Worm (Caenorhabditis elegans) whole organism, L4 larva: ENCODE results near the gene F44F4.9.

Experiments
- F44E2.7 ChIP-seq: fragments of 200-800 bp; sonication (Bioruptor generic); IDR thresholded peaks from 2 replicates; pipeline ENCODE4 v2.1.2; 2022; ENCODE audit warnings: missing genetic modification characterization, missing compliant biosample characterization
- F49E8.2 ChIP-seq: sonication (generic microtip); optimal IDR thresholded peaks from 2 replicates; lab custom pipeline; 2016; ENCODE audit warnings: missing compliant biosample characterization, mild to moderate bottlenecking, missing genetic modification characterization, borderline replicate concordance
- T20F7.1 ChIP-seq: fragments of 200-800 bp; sonication (Bioruptor generic); optimal IDR thresholded peaks from 2 replicates; lab custom pipeline; 2018; ENCODE audit warnings: mild to moderate bottlenecking, missing genetic modification characterization, missing compliant biosample characterization
- T26A8.4 ChIP-seq: fragments of 200-800 bp; sonication (Bioruptor generic); IDR thresholded peaks from 2 replicates; pipeline ENCODE4 v1.3.6; 2022; ENCODE audit warnings: missing genetic modification characterization, missing compliant biosample characterization
- ZK337.2 ChIP-seq: fragments of 200-800 bp; sonication (Bioruptor generic); IDR thresholded peaks from 2 replicates; pipeline ENCODE4 v1.3.6; 2022; ENCODE audit warnings: missing genetic modification reagents, missing genetic modification characterization, missing compliant biosample characterization
- aha-1 ChIP-seq: fragments of 150-350 bp; peaks from one replicate; lab custom pipeline; 2014; ENCODE audit warnings: missing biosample characterization, missing genetic modification characterization
- ama-1 ChIP-seq: fragments of 150-350 bp; optimal IDR thresholded peaks from 2 replicates; lab custom pipeline; 2014; ENCODE audit warnings: inconsistent platforms, mixed read lengths
- ceh-20 ChIP-seq: fragments of 200-800 bp; sonication (Bioruptor generic); IDR thresholded peaks from 2 replicates; pipeline ENCODE4 v1.3.6; 2022; ENCODE audit warnings: missing genetic modification reagents, missing genetic modification characterization, missing compliant biosample characterization
- ceh-44 ChIP-seq: fragments of 200-800 bp; sonication (Bioruptor generic); IDR thresholded peaks from 2 replicates; pipeline ENCODE4 v1.3.6; 2022; ENCODE audit warnings: missing genetic modification reagents, missing genetic modification characterization, missing compliant biosample characterization
- daf-12 ChIP-seq: fragments of 150-350 bp; optimal IDR thresholded peaks from 2 replicates; lab custom pipeline; 2014; ENCODE audit warnings: missing biosample characterization, missing genetic modification reagents, missing genetic modification characterization
- daf-16 ChIP-seq, 3 experiments: sonication (generic microtip); optimal IDR thresholded peaks; 2 replicates each; lab custom pipeline; 2016 to 2017; ENCODE audit warnings: missing genetic modification characterization in 3 of 3, missing genetic modification reagents in 3 of 3, mild to moderate bottlenecking in 2 of 3, missing compliant biosample characterization in 2 of 3, missing biosample characterization in 1 of 3, moderate library complexity in 1 of 3
- dmd-6 ChIP-seq: fragments of 200-800 bp; sonication (Bioruptor generic); IDR thresholded peaks from 2 replicates; pipeline ENCODE4 v1.3.6; 2022; ENCODE audit warnings: missing genetic modification reagents, missing genetic modification characterization, missing compliant biosample characterization
- dpl-1 ChIP-seq: fragments of 150-350 bp; optimal IDR thresholded peaks from 2 replicates; lab custom pipeline; 2014; ENCODE audit warnings: missing biosample characterization, missing genetic modification reagents, missing genetic modification characterization
- fos-1 ChIP-seq: fragments of 150-350 bp; optimal IDR thresholded peaks from 2 replicates; lab custom pipeline; 2014; ENCODE audit warnings: missing biosample characterization, missing genetic modification characterization
- hif-1 ChIP-seq, 2 experiments: sonication (generic microtip); optimal IDR thresholded peaks; 2 replicates each; lab custom pipeline; 2016 to 2017; ENCODE audit warnings: missing compliant biosample characterization in 2 of 2, missing genetic modification characterization in 2 of 2, missing genetic modification reagents in 2 of 2, missing genotype in 2 of 2, mild to moderate bottlenecking in 1 of 2
- hlh-11 ChIP-seq: fragments of 200-800 bp; sonication (Bioruptor generic); optimal IDR thresholded peaks from 2 replicates; lab custom pipeline; 2018; ENCODE audit warnings: mild to moderate bottlenecking, missing genetic modification characterization, missing compliant biosample characterization
- hlh-30 ChIP-seq: sonication (generic microtip); optimal IDR thresholded peaks from 2 replicates; lab custom pipeline; 2017; ENCODE audit warnings: antibody characterized with exemption, mild to moderate bottlenecking, missing genetic modification characterization, missing compliant biosample characterization; ENCODE audit not compliant: insufficient read depth
- hmg-1.1 ChIP-seq: fragments of 200-800 bp; sonication (Bioruptor generic); IDR thresholded peaks from 2 replicates; pipeline ENCODE4 v1.3.6; 2022; ENCODE audit warnings: missing genetic modification reagents, missing genetic modification characterization, missing compliant biosample characterization
- lim-7 ChIP-seq: fragments of 200-800 bp; sonication (Bioruptor generic); IDR thresholded peaks from 2 replicates; pipeline ENCODE4 v1.3.6; 2022; ENCODE audit warnings: missing genetic modification characterization, missing compliant biosample characterization
- lin-15B ChIP-seq: fragments of 150-350 bp; sonication (generic microtip); optimal IDR thresholded peaks from 3 replicates; lab custom pipeline; 2014; ENCODE audit warnings: missing biosample characterization, missing genetic modification characterization
- lin-38 ChIP-seq: fragments of 200-800 bp; sonication (Bioruptor generic); IDR thresholded peaks from 2 replicates; pipeline ENCODE4 v1.3.6; 2022; ENCODE audit warnings: missing genetic modification reagents, missing genetic modification characterization, missing compliant biosample characterization
- lsy-2 ChIP-seq, 2 experiments: fragments of 150-350 bp in 1 of 2; sonication (generic microtip) in 1 of 2; optimal IDR thresholded peaks; 2 replicates each; lab custom pipeline; 2014 to 2017; ENCODE audit warnings: missing biosample characterization in 2 of 2, missing genetic modification characterization in 2 of 2
- mdl-1 ChIP-seq, 2 experiments: fragments of 150-350 bp in 1 of 2; sonication (generic microtip) in 1 of 2; optimal IDR thresholded peaks; 2 replicates each; lab custom pipeline; 2014 to 2017; ENCODE audit warnings: missing biosample characterization in 2 of 2, missing genetic modification characterization in 2 of 2
- mes-2 ChIP-seq: sonication (generic microtip); optimal IDR thresholded peaks from 2 replicates; lab custom pipeline; 2016; ENCODE audit warnings: missing genotype, mild to moderate bottlenecking, missing genetic modification characterization, missing compliant biosample characterization; ENCODE audit not compliant: poor library complexity, severe bottlenecking
- mxl-2 ChIP-seq: fragments of 200-800 bp; sonication (Bioruptor generic); conservative IDR thresholded peaks from 2 replicates; pipeline ENCODE4 v1.3.6; 2022; ENCODE audit warnings: missing genetic modification reagents, missing genetic modification characterization, missing compliant biosample characterization
- mxl-3 ChIP-seq: fragments of 200-800 bp; sonication (Bioruptor generic); optimal IDR thresholded peaks from 2 replicates; lab custom pipeline; 2018; ENCODE audit warnings: mild to moderate bottlenecking, missing genetic modification characterization, missing compliant biosample characterization
- nhr-10 ChIP-seq: fragments of 150-350 bp; optimal IDR thresholded peaks from 2 replicates; lab custom pipeline; 2014; ENCODE audit warnings: missing biosample characterization, missing genetic modification characterization
- nhr-11 ChIP-seq: fragments of 150-350 bp; optimal IDR thresholded peaks from 2 replicates; lab custom pipeline; 2014; ENCODE audit warnings: missing biosample characterization, missing genetic modification characterization
- nhr-111 ChIP-seq: fragments of 200-800 bp; sonication (Bioruptor generic); optimal IDR thresholded peaks from 2 replicates; lab custom pipeline; 2018; ENCODE audit warnings: mild to moderate bottlenecking, missing genetic modification characterization, missing compliant biosample characterization
- nhr-28 ChIP-seq: fragments of 150-350 bp; optimal IDR thresholded peaks from 2 replicates; lab custom pipeline; 2014; ENCODE audit warnings: missing biosample characterization, missing genetic modification characterization
- nhr-41 ChIP-seq: fragments of 200-800 bp; sonication (Bioruptor generic); IDR thresholded peaks from 2 replicates; pipeline ENCODE4 v1.3.6; 2022; ENCODE audit warnings: missing genetic modification reagents, missing genetic modification characterization, missing compliant biosample characterization
- nhr-77 ChIP-seq: fragments of 150-350 bp; optimal IDR thresholded peaks from 2 replicates; lab custom pipeline; 2014; ENCODE audit warnings: missing biosample characterization, missing genetic modification characterization
- php-3 ChIP-seq: fragments of 200-800 bp; sonication (Bioruptor generic); IDR thresholded peaks from 2 replicates; pipeline ENCODE4 v1.3.6; 2022; ENCODE audit warnings: missing genetic modification reagents, missing genetic modification characterization, missing compliant biosample characterization
- pqm-1 ChIP-seq: sonication (generic microtip); optimal IDR thresholded peaks from 2 replicates; lab custom pipeline; 2017; ENCODE audit warnings: missing biosample characterization, missing genetic modification characterization
- rbr-2 ChIP-seq: sonication (generic microtip); optimal IDR thresholded peaks from 2 replicates; lab custom pipeline; 2016; ENCODE audit warnings: missing genotype, missing genetic modification characterization, missing compliant biosample characterization
- sdz-12 ChIP-seq: fragments of 200-800 bp; sonication (Bioruptor generic); optimal IDR thresholded peaks from 2 replicates; lab custom pipeline; 2018; ENCODE audit warnings: mild to moderate bottlenecking, missing genetic modification characterization, missing compliant biosample characterization
- skn-1 ChIP-seq: fragments of 150-350 bp; optimal IDR thresholded peaks from 2 replicates; lab custom pipeline; 2014; ENCODE audit warnings: missing biosample characterization, missing genetic modification characterization
- unc-130 ChIP-seq: sonication (generic microtip); optimal IDR thresholded peaks from 2 replicates; lab custom pipeline; 2016; ENCODE audit warnings: missing genetic modification reagents, missing genetic modification characterization, missing compliant biosample characterization
- unc-62 ChIP-seq, 3 experiments: fragments of 150-350 bp in 1 of 3; sonication (generic microtip); optimal IDR thresholded peaks in 2 of 3; peaks in 1 of 3; 1 replicate in 1 of 3; 2 replicates in 2 of 3; lab custom pipeline; 2014 to 2017; ENCODE audit warnings: missing biosample characterization in 3 of 3, missing genetic modification characterization in 3 of 3, missing genetic modification reagents in 3 of 3, missing genotype in 1 of 3
- zip-2 ChIP-seq: fragments of 150-350 bp; optimal IDR thresholded peaks from 2 replicates; lab custom pipeline; 2014; ENCODE audit warnings: missing biosample characterization, missing genetic modification characterization

F44F4.9 gene

ce11 chrII:10930678-10931650 is 15.3 kb upstream of the F44F4.9 start:
- TF ChIP-seq ama-1 (lab: Kevin White, UChicago) (peak; percentile 62), lin-38 (GFP tag; lab: Robert Waterston, UW) (peak; percentile 33; the same call in 1 of the 2 replicates), aha-1 (tag; lab: Kevin White, UChicago) (peak; percentile 95), F44E2.7 (GFP tag; lab: Robert Waterston, UW) (0 out of 2 replicates have a peak, but pooled peaks have one; percentile 62), php-3 (GFP tag; lab: Robert Waterston, UW) (peak; percentile 35; the same call in 1 of the 2 replicates), ceh-44 (GFP tag; lab: Robert Waterston, UW) (no peak), mxl-3 (no peak), ceh-20 (GFP tag; lab: Robert Waterston, UW) (0 out of 2 replicates have a peak, but pooled peaks have one; percentile 7), dmd-6 (GFP tag; lab: Robert Waterston, UW) (peak; percentile 13; the same call in 1 of the 2 replicates), dpl-1 (GFP tag; lab: Kevin White, UChicago) (no peak), hif-1 (tag; optimal IDR thresholded peaks at IDR 0.05; lab: Kevin White, UChicago) (peak in 1 of 2 experiments; percentile 22), nhr-111 (GFP tag; lab: Kevin White, UChicago) (peak; percentile 5), lin-15B (tag; lab: Kevin White, UChicago) (no peak)

DNA sequence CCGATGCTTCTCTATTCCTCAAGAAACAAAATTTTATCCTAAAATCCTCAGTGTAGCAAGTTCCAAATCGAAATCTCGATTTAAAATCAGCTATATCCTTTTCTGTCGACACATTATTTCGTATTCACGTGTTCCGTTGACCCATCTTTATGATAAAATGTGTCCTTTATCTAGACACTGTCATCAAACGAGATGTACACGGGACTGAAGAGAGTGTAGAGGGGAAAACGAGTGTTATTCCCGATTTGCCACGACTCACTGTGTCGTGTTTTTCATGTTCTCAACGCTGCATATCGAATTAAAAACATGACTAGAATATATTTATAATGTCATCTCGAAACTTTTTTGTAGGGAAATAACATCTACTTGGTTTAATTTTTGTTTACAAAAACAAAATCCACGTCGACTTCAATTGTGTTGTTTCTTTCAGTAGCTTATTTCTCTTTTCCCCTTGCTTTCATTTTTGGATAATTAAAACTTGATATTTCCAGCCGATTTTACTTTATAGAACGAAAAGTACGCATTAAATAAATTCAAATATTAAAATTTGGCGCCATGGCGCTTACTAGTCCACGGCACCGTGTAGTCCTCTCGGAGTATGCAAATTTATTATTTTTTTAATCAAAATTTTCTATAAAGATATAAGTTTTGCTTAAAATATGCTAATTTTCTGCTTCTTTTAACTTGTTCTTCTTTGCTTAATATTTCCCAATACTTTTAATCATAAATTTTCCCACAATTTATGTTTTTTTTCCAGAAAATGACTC is 10.4 kb upstream of the F44F4.9 start, which contains the start of gene metr-1:
Gene metr-1 (plus strand): TSS at position 758 of the 767 bp plus-strand sequence.
- no peak for TF ChIP-seq T26A8.4 (GFP tag; lab: Robert Waterston, UW)
- TF ChIP-seq lsy-2 (tag; optimal IDR thresholded peaks at IDR 0.05; lab: Kevin White, UChicago) = peak in 1 of 2 experiments; percentile 55
- TF ChIP-seq mxl-3 = peak; percentile 74
- TF ChIP-seq lin-38 (GFP tag; lab: Robert Waterston, UW) = peak; percentile 43
- peak; percentile 66 for TF ChIP-seq unc-130 (GFP tag; lab: Kevin White, UChicago)
- peak; percentile 55 for TF ChIP-seq hlh-30 (tag; lab: Kevin White, UChicago)
- TF ChIP-seq lim-7 (GFP tag; lab: Robert Waterston, UW) = 0 out of 2 replicates have a peak, but pooled peaks have one; percentile 23
- no peak for TF ChIP-seq nhr-11
- TF ChIP-seq dpl-1 (GFP tag; lab: Kevin White, UChicago) = peak; percentile 83
- no peak for TF ChIP-seq pqm-1
- TF ChIP-seq nhr-28 (tag; lab: Kevin White, UChicago) = peak; percentile 32
- peak; percentile 60 for TF ChIP-seq hlh-11
- no peak for TF ChIP-seq nhr-10 (tag; lab: Kevin White, UChicago)
- peak in 1 of 2 experiments; percentile 28 for TF ChIP-seq unc-62 (GFP tag; optimal IDR thresholded peaks at IDR 0.05 in 1 of 2; lab: Kevin White, UChicago)
- TF ChIP-seq unc-62 (tag; optimal IDR thresholded peaks at IDR 0.05; lab: Kevin White, UChicago) = no peak
- TF ChIP-seq daf-16 (GFP tag; optimal IDR thresholded peaks at IDR 0.05; lab: Kevin White, UChicago) = no peak
- TF ChIP-seq daf-16 (tag; optimal IDR thresholded peaks at IDR 0.05; lab: Kevin White, UChicago) = peak; percentile 63
- TF ChIP-seq nhr-77 (tag; lab: Kevin White, UChicago) = no peak
- TF ChIP-seq mdl-1 (tag; optimal IDR thresholded peaks at IDR 0.05; lab: Kevin White, UChicago) = peak in 1 of 2 experiments; percentile 41
- no peak for TF ChIP-seq T20F7.1 (GFP tag; lab: Kevin White, UChicago)
- peak; percentile 89 for TF ChIP-seq mes-2 (tag; lab: Kevin White, UChicago)
- TF ChIP-seq ZK337.2 (GFP tag; lab: Robert Waterston, UW) = 0 out of 2 replicates have a peak, but pooled peaks have one; percentile 34
- 0 out of 2 replicates have a peak, but pooled peaks have one; percentile 15 for TF ChIP-seq hmg-1.1 (GFP tag; lab: Robert Waterston, UW)

ce11 chrII:10924669-10925068 is 9.0 kb upstream of the F44F4.9 start:
- TF ChIP-seq daf-12 (tag; lab: Kevin White, UChicago) (no peak), ZK337.2 (GFP tag; lab: Robert Waterston, UW) (no peak), nhr-41 (no peak), unc-62 (GFP tag; optimal IDR thresholded peaks at IDR 0.05 in 1 of 2; lab: Kevin White, UChicago) (no peak), unc-62 (tag; optimal IDR thresholded peaks at IDR 0.05; lab: Kevin White, UChicago) (no peak), rbr-2 (tag; lab: Kevin White, UChicago) (no peak), unc-130 (GFP tag; lab: Kevin White, UChicago) (no peak), zip-2 (tag; lab: Kevin White, UChicago) (no peak), mxl-2 (GFP tag; lab: Robert Waterston, UW) (no peak), fos-1 (tag; lab: Kevin White, UChicago) (no peak), sdz-12 (GFP tag; lab: Kevin White, UChicago) (no peak), lin-15B (tag; lab: Kevin White, UChicago) (no peak), skn-1 (tag; lab: Kevin White, UChicago) (no peak), F49E8.2 (tag; lab: Kevin White, UChicago) (no peak), nhr-11 (no peak), aha-1 (tag; lab: Kevin White, UChicago) (peak; percentile 83), daf-16 (GFP tag; optimal IDR thresholded peaks at IDR 0.05; lab: Kevin White, UChicago) (no peak), daf-16 (tag; optimal IDR thresholded peaks at IDR 0.05; lab: Kevin White, UChicago) (peak; percentile 98)
